Worm (Caenorhabditis elegans) whole organism, L1 larva: ENCODE measurements around the gene mig-39.

ENCODE experiments used
- C34B4.2 ChIP-seq: sonication (generic microtip); optimal IDR thresholded peaks from 2 replicates; lab custom pipeline; 2017; ENCODE audit warnings: mild to moderate bottlenecking, missing genetic modification characterization, missing compliant biosample characterization
- F16B12.6 ChIP-seq: fragments of 150-350 bp; optimal IDR thresholded peaks from 2 replicates; lab custom pipeline; 2014; ENCODE audit warnings: missing biosample characterization, missing genetic modification characterization
- Y116A8C.19 ChIP-seq: sonication (generic microtip); optimal IDR thresholded peaks from 2 replicates; lab custom pipeline; 2016; ENCODE audit warnings: missing compliant biosample characterization, missing genetic modification characterization, borderline replicate concordance
- blmp-1 ChIP-seq: fragments of 150-350 bp; optimal IDR thresholded peaks from 2 replicates; lab custom pipeline; 2014; ENCODE audit warnings: missing biosample characterization, missing genetic modification characterization
- ceh-63 ChIP-seq: fragments of 200-800 bp; sonication (Bioruptor generic); optimal IDR thresholded peaks from 2 replicates; lab custom pipeline; 2018; ENCODE audit warnings: mild to moderate bottlenecking, missing genetic modification characterization, missing compliant biosample characterization
- ceh-8 ChIP-seq: fragments of 200-800 bp; sonication (Bioruptor generic); optimal IDR thresholded peaks from 2 replicates; lab custom pipeline; 2018; ENCODE audit warnings: mild to moderate bottlenecking, missing genetic modification characterization, moderate library complexity, missing compliant biosample characterization
- efl-1 ChIP-seq, 4 experiments: fragments of 150-350 bp; optimal IDR thresholded peaks in 3 of 4; peaks in 1 of 4; 1 replicate in 1 of 4; 2 replicates in 3 of 4; lab custom pipeline; 2014; ENCODE audit warnings: missing biosample characterization in 2 of 4, missing genetic modification characterization in 2 of 4, missing genetic modification reagents in 2 of 4
- egl-27 ChIP-seq, 2 experiments: fragments of 150-350 bp in 1 of 2; sonication (generic microtip); optimal IDR thresholded peaks; 3 replicates each; lab custom pipeline; 2017 to 2018; ENCODE audit warnings: missing biosample characterization in 2 of 2, missing genetic modification characterization in 2 of 2, missing genetic modification reagents in 2 of 2
- elt-3 ChIP-seq, 6 experiments: fragments of 150-350 bp in 1 of 6; sonication (generic microtip); optimal IDR thresholded peaks; 2 replicates each; lab custom pipeline; 2017 to 2018; ENCODE audit warnings: missing biosample characterization in 6 of 6, missing genetic modification characterization in 6 of 6, inconsistent platforms in 1 of 6
- ets-5 ChIP-seq: fragments of 200-800 bp; sonication (Bioruptor generic); IDR thresholded peaks from 2 replicates; pipeline ENCODE4 v1.3.6; 2022; ENCODE audit warnings: missing genetic modification characterization, missing compliant biosample characterization
- hlh-17 ChIP-seq: fragments of 200-800 bp; sonication (Bioruptor generic); optimal IDR thresholded peaks from 2 replicates; lab custom pipeline; 2018; ENCODE audit warnings: missing genetic modification characterization, mild to moderate bottlenecking, missing compliant biosample characterization, moderate library complexity, borderline replicate concordance
- hpl-2 ChIP-seq: fragments of 150-350 bp; optimal IDR thresholded peaks from 2 replicates; lab custom pipeline; 2014; ENCODE audit warnings: missing biosample characterization, missing genetic modification reagents, missing genetic modification characterization
- isw-1 ChIP-seq: fragments of 200-800 bp; sonication (Bioruptor generic); IDR thresholded peaks from 2 replicates; pipeline ENCODE4 v1.3.6; 2022; ENCODE audit warnings: missing genetic modification characterization, missing compliant biosample characterization
- lin-13 ChIP-seq: fragments of 150-350 bp; optimal IDR thresholded peaks from 2 replicates; lab custom pipeline; 2014; ENCODE audit warnings: missing biosample characterization, missing genetic modification reagents, missing genetic modification characterization
- lin-14 ChIP-seq: fragments of 200-800 bp; sonication (Bioruptor generic); optimal IDR thresholded peaks from 2 replicates; lab custom pipeline; 2018; ENCODE audit warnings: mild to moderate bottlenecking, missing genetic modification characterization, moderate library complexity, missing compliant biosample characterization
- lin-35 ChIP-seq, 2 experiments: fragments of 150-350 bp; optimal IDR thresholded peaks; 2 replicates each; lab custom pipeline; 2014; ENCODE audit warnings: missing biosample characterization in 2 of 2, missing genetic modification characterization in 2 of 2, missing genetic modification reagents in 2 of 2
- lin-39 ChIP-seq: fragments of 150-350 bp; optimal IDR thresholded peaks from 2 replicates; lab custom pipeline; 2014; ENCODE audit warnings: missing biosample characterization, missing genetic modification reagents, missing genetic modification characterization
- mdl-1 ChIP-seq, 2 experiments: fragments of 150-350 bp; optimal IDR thresholded peaks; 2 replicates each; lab custom pipeline; 2014 to 2017; ENCODE audit warnings: missing biosample characterization in 2 of 2, missing genetic modification characterization in 2 of 2, inconsistent platforms in 1 of 2
- nhr-11 ChIP-seq: fragments of 150-350 bp; optimal IDR thresholded peaks from 2 replicates; lab custom pipeline; 2014; ENCODE audit warnings: missing biosample characterization, missing genetic modification characterization
- nhr-12 ChIP-seq: sonication (generic microtip); optimal IDR thresholded peaks from 2 replicates; lab custom pipeline; 2017; ENCODE audit warnings: missing biosample characterization, missing genetic modification characterization
- nhr-19 ChIP-seq: fragments of 200-800 bp; sonication (Bioruptor generic); conservative IDR thresholded peaks from 2 replicates; pipeline ENCODE4 v1.3.6; 2022; ENCODE audit warnings: missing genetic modification characterization, missing compliant biosample characterization
- nhr-71 ChIP-seq: sonication (generic microtip); optimal IDR thresholded peaks from 2 replicates; lab custom pipeline; 2016; ENCODE audit warnings: mild to moderate bottlenecking, missing genetic modification characterization, moderate library complexity, missing compliant biosample characterization
- nhr-85 ChIP-seq: sonication (generic microtip); peaks from one replicate; lab custom pipeline; 2016; ENCODE audit warnings: missing genetic modification characterization, inconsistent platforms, missing compliant biosample characterization
- nhr-90 ChIP-seq: sonication (generic microtip); optimal IDR thresholded peaks from 2 replicates; lab custom pipeline; 2016; ENCODE audit warnings: mild to moderate bottlenecking, missing genetic modification characterization, missing compliant biosample characterization; ENCODE audit not compliant: poor library complexity
- snpc-4 ChIP-seq: fragments of 150-350 bp; optimal IDR thresholded peaks from 2 replicates; lab custom pipeline; 2014; ENCODE audit warnings: missing biosample characterization, missing genetic modification characterization
- sup-37 ChIP-seq: fragments of 200-800 bp; sonication (Bioruptor generic); optimal IDR thresholded peaks from 2 replicates; lab custom pipeline; 2018; ENCODE audit warnings: mild to moderate bottlenecking, missing genetic modification characterization, missing compliant biosample characterization
- swsn-7 ChIP-seq: sonication (generic microtip); optimal IDR thresholded peaks from 2 replicates; lab custom pipeline; 2016; ENCODE audit warnings: missing genetic modification characterization, missing compliant biosample characterization
- unc-86 ChIP-seq: sonication (generic microtip); optimal IDR thresholded peaks from 2 replicates; lab custom pipeline; 2016; ENCODE audit warnings: missing genetic modification characterization, missing compliant biosample characterization
- unc-98 ChIP-seq: fragments of 200-800 bp; sonication (Bioruptor generic); IDR thresholded peaks from 2 replicates; pipeline ENCODE4 v1.3.6; 2022; ENCODE audit warnings: missing genetic modification characterization, missing compliant biosample characterization
- xbp-1 ChIP-seq: sonication (generic microtip); optimal IDR thresholded peaks from 2 replicates; lab custom pipeline; 2016; ENCODE audit warnings: missing genetic modification characterization, missing compliant biosample characterization
- zag-1 ChIP-seq: fragments of 150-350 bp; optimal IDR thresholded peaks from 2 replicates; lab custom pipeline; 2014; ENCODE audit warnings: missing biosample characterization, missing genetic modification characterization
- ztf-4 ChIP-seq: fragments of 150-350 bp; optimal IDR thresholded peaks from 2 replicates; lab custom pipeline; 2014; ENCODE audit warnings: missing biosample characterization, missing genetic modification characterization

mig-39 gene

ce11 chrIII:8503341-8503740 lies 36.5 kb downstream of the mig-39 start:
- TF ChIP-seq blmp-1 (tag; lab: Kevin White, UChicago): peak; percentile 71
- peak in 1 of 2 experiments; percentile 22 for TF ChIP-seq efl-1 (optimal IDR thresholded peaks at IDR 0.05; lab: Kevin White, UChicago)
- TF ChIP-seq efl-1 (GFP tag; optimal IDR thresholded peaks at IDR 0.05 in 1 of 2; lab: Kevin White, UChicago): no peak
- peak; percentile 44 for TF ChIP-seq lin-14
- peak; percentile 36 for TF ChIP-seq unc-86
- TF ChIP-seq ceh-63 (GFP tag; lab: Kevin White, UChicago): no peak
- TF ChIP-seq nhr-85 (tag; lab: Kevin White, UChicago): peak; percentile 77
- no peak for TF ChIP-seq lin-39 (tag; lab: Kevin White, UChicago)

- no peak for TF ChIP-seq hpl-2 (GFP tag; lab: Kevin White, UChicago)
- no peak for TF ChIP-seq nhr-71 (tag; lab: Kevin White, UChicago)
- no peak for TF ChIP-seq isw-1 (GFP tag; lab: Robert Waterston, UW)
- TF ChIP-seq zag-1 (tag; lab: Kevin White, UChicago): no peak
- no peak for TF ChIP-seq unc-98
- TF ChIP-seq blmp-1 (tag; lab: Kevin White, UChicago): peak; percentile 74
- TF ChIP-seq ets-5 (GFP tag; lab: Robert Waterston, UW): no peak
- peak; percentile 36 for TF ChIP-seq lin-14
- no peak for TF ChIP-seq snpc-4 (tag; lab: Kevin White, UChicago)
- TF ChIP-seq lin-13 (GFP tag; lab: Kevin White, UChicago): no peak
- TF ChIP-seq swsn-7 (tag; lab: Kevin White, UChicago): no peak
- no peak for TF ChIP-seq hlh-17 (GFP tag; lab: Kevin White, UChicago)
- no peak for TF ChIP-seq sup-37
- no peak for TF ChIP-seq efl-1 (optimal IDR thresholded peaks at IDR 0.05; lab: Kevin White, UChicago)
- peak in 1 of 2 experiments; percentile 91 for TF ChIP-seq efl-1 (GFP tag; optimal IDR thresholded peaks at IDR 0.05 in 1 of 2; lab: Kevin White, UChicago)
- TF ChIP-seq F16B12.6 (tag; lab: Kevin White, UChicago): no peak
- no peak for TF ChIP-seq xbp-1 (tag; lab: Kevin White, UChicago)
- TF ChIP-seq ztf-4 (tag; lab: Kevin White, UChicago): no peak
- TF ChIP-seq ceh-8: no peak
- TF ChIP-seq elt-3 (tag; optimal IDR thresholded peaks at IDR 0.05; lab: Kevin White, UChicago): peak in 1 of 6 experiments; percentile 50
- TF ChIP-seq nhr-19 (GFP tag; lab: Robert Waterston, UW): no peak
- peak in 1 of 2 experiments; percentile 19 for TF ChIP-seq mdl-1 (tag; optimal IDR thresholded peaks at IDR 0.05; lab: Kevin White, UChicago)
These were observed 37.4 kb downstream of the mig-39 start for ce11 chrIII:8504176-8504763.

- TF ChIP-seq nhr-12 (tag; lab: Kevin White, UChicago) (no peak), lin-14 (peak; percentile 0), lin-35 (GFP tag; optimal IDR thresholded peaks at IDR 0.05; lab: Kevin White, UChicago) (peak in 1 of 2 experiments; percentile 15), nhr-11 (tag; lab: Kevin White, UChicago) (no peak), xbp-1 (tag; lab: Kevin White, UChicago) (no peak), Y116A8C.19 (no peak), egl-27 (tag; optimal IDR thresholded peaks at IDR 0.05; lab: Kevin White, UChicago) (no peak), C34B4.2 (tag; lab: Kevin White, UChicago) (no peak)
These were observed 39.5 kb downstream of the mig-39 start for ce11 chrIII:8506348-8506747.

- TF ChIP-seq nhr-90 (tag; lab: Kevin White, UChicago) (no peak), efl-1 (optimal IDR thresholded peaks at IDR 0.05; lab: Kevin White, UChicago) (no peak), efl-1 (GFP tag; optimal IDR thresholded peaks at IDR 0.05 in 1 of 2; lab: Kevin White, UChicago) (peak in 1 of 2 experiments; percentile 76)
These were observed 42.4 kb downstream of the mig-39 start for ce11 chrIII:8509218-8509617.
